Fruit fly (Drosophila melanogaster): ENCODE measurements around the gene Sap-r.

Sap-r gene

dm6 chr3R:30842199-30842598 lies 46.7 kb downstream of the Sap-r start (continued):
- TF ChIP-seq CG7368 (GFP tag; optimal IDR thresholded peaks at IDR 0.05) (no peak), achi (GFP tag; optimal IDR thresholded peaks at IDR 0.05) (peak; percentile 63), Lpt (GFP tag; optimal IDR thresholded peaks at IDR 0.05) (peak; percentile 43), fd85E (GFP tag; optimal IDR thresholded peaks at IDR 0.05) (no peak), ss (GFP tag; optimal IDR thresholded peaks at IDR 0.05) (peak; percentile 23 to 69), CG8632 (GFP tag; optimal IDR thresholded peaks at IDR 0.05) (peak; percentile 68), CG3919 (GFP tag; optimal IDR thresholded peaks at IDR 0.05) (peak; percentile 77), lz (GFP tag; optimal IDR thresholded peaks at IDR 0.05) (peak; percentile 71), CG10631 (GFP tag; optimal IDR thresholded peaks at IDR 0.05) (peak; percentile 68), CG11294 (GFP tag; IDR thresholded peaks at IDR 0.05) (no peak), CG31627 (GFP tag; optimal IDR thresholded peaks at IDR 0.05) (peak; percentile 82), Blimp-1 (GFP tag; optimal IDR thresholded peaks at IDR 0.05) (no peak), CG11902 (GFP tag; optimal IDR thresholded peaks at IDR 0.05) (peak; percentile 46), Eip93F (GFP tag; optimal IDR thresholded peaks at IDR 0.05) (no peak), CG16779 (tag; optimal IDR thresholded peaks at IDR 0.05) (no peak), svp (GFP tag) (peak; percentile 88), eg (GFP tag; IDR thresholded peaks at IDR 0.05) (0 out of 3 replicates have a peak, but pooled peaks have one; percentile 17), OdsH (GFP tag; optimal IDR thresholded peaks at IDR 0.05) (peak; percentile 65), Gug (GFP tag; IDR thresholded peaks at IDR 0.05) (no peak), dsx (GFP tag; optimal IDR thresholded peaks at IDR 0.05; ENCODE audit: poor library complexity, severe bottlenecking) (peak; percentile 78), CG11762 (GFP tag; optimal IDR thresholded peaks at IDR 0.05; ENCODE audit: insufficient read depth) (peak; percentile 50), Hr39 (GFP tag; optimal IDR thresholded peaks at IDR 0.05) (peak; percentile 70)

DNA sequence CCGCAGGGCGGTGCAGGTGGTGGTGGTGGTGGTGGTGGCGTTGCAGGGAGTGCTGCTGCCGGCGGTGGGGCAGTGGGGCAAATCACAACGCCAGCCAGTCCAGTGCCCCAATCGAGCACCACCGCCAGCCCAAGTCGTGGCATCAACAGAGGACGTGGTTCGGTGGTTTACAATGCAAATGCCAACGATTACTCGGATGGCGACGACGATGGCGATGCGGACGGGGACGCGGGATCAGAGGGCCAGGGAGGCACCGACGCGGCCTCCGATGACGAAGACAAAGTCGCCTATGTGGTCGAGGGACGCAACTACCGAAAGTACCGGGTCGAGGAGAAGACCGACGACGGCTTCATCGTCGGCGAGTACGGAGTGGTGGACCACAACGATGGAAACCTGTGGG lies 48.1 kb downstream of the Sap-r start:
- TF ChIP-seq dsx (GFP tag; optimal IDR thresholded peaks at IDR 0.05; ENCODE audit: poor library complexity, severe bottlenecking) (peak; percentile 66), salr (GFP tag; optimal IDR thresholded peaks at IDR 0.05) (no peak), Hr38 (GFP tag; optimal IDR thresholded peaks at IDR 0.05) (peak; percentile 2), eg (GFP tag; IDR thresholded peaks at IDR 0.05) (no peak), Eip78C (GFP tag) (peak; percentile 13), Met (GFP tag; optimal IDR thresholded peaks at IDR 0.05) (no peak), svp (GFP tag) (peak; percentile 55), Sox102F (GFP tag; optimal IDR thresholded peaks at IDR 0.05) (no peak), CG3032 (tag; optimal IDR thresholded peaks at IDR 0.05) (no peak)

Data from whole organism, prepupa.